Fruit fly (Drosophila melanogaster) ovary, adult (tissue): ENCODE results near the gene Mgat4b.
A peak's percentile ranks its signal among the peaks of the same experiment; 100 is the strongest.

ENCODE experiments used
- CG17801 ChIP-seq: fragments of 200-800 bp; optimal IDR thresholded peaks from 2 replicates; lab custom pipeline; 2019; ENCODE audit warnings: missing biosample characterization, mild to moderate bottlenecking, missing genetic modification characterization, moderate library complexity; ENCODE audit not compliant: partially characterized antibody

Gene Mgat4b

DNA sequence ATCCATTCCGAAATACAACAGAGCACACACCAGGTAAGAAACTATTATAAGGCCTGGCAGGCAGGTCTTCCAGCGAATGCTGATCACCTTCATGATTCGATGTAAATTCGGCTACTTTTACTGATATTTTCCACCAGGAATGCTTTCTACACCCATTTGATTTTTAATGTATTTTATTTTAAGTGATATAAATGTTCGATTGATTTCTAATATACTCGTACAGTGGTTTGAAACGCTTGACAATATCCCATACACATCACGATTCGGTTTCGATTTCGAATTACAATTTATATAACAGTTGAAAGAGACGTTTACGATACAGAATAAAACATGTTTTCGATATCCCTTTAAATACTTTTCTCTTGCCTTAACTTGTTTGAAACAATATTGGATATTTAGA is at the start of gene Mgat4b:
TSS of gene Mgat4b (minus strand) at position 101 of the 400 bp plus-strand sequence.
- no peak for TF ChIP-seq CG17801 (GFP tag; lab: Kevin White, UChicago)

DNA sequence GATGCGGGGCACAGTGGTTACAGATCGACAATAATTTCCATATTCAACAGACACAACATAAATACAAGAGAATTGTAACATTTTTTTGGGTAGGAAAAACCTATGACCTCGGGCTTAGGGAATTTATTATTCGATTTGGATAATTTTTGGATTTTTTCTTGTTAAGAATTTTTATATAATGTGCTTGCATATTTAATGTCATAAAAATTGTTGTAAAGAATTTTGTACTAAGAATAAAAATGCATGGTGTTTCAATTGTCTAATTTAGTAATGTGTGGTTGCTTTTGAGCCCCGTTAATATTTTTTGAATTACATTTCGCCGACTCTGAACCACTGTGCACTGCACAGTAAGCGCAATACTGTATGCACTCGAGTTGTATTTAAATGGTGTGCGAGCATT is 47.6 kb upstream of the Mgat4b start:
- TF ChIP-seq CG17801 (GFP tag; lab: Kevin White, UChicago), result no peak

DNA sequence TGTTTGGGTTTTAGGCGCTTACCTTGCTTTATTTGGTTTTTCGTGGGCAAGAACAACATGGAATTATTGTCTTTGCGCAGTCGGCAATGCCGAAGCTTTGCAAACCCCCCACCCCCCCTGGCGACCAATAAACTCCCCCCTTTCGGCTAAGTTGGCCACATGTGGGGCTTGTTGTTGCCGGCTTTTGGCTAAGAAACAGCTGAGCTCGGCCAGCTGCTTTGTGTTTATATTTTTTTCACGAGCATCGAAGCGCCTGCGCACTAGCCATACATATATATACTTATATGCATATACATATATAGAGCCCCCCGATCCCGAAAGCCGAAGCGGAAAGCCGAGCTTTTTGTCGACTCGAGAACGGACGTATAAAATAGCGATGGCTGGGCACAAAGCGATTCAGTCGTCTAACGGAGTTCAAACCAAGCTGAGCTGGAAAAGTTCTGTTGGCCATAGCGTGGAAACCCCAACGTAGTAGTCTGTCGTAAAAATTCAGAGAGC is 35.7 kb upstream of the Mgat4b start, which contains the start of gene CG17839:
TSS of gene CG17839 (plus strand) at position 413 of the 498 bp plus-strand sequence.
- no peak for TF ChIP-seq CG17801 (GFP tag; lab: Kevin White, UChicago)

DNA sequence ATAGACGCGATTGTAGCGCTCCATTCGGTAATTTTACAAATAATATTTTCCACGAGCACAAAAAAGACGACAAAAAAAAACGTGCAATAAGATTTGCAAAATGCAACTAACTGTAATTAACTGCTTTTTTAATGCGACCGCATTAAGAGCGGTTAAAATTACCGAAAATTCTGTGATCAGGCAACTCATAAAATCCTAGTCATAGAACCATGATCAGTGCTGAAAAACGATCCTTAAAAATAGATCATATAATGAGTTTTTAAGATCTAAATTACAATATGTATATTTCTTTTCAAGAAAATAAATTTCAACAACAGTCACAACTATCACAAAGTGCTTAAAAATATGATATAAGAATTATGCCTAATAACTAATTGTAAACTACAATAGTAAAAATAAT is 34.2 kb upstream of the Mgat4b start, which contains the start of gene gnu:
TSS of gene gnu (minus strand) at position 125 of the 400 bp plus-strand sequence.
- TF ChIP-seq CG17801 (GFP tag; lab: Kevin White, UChicago), result no peak

DNA sequence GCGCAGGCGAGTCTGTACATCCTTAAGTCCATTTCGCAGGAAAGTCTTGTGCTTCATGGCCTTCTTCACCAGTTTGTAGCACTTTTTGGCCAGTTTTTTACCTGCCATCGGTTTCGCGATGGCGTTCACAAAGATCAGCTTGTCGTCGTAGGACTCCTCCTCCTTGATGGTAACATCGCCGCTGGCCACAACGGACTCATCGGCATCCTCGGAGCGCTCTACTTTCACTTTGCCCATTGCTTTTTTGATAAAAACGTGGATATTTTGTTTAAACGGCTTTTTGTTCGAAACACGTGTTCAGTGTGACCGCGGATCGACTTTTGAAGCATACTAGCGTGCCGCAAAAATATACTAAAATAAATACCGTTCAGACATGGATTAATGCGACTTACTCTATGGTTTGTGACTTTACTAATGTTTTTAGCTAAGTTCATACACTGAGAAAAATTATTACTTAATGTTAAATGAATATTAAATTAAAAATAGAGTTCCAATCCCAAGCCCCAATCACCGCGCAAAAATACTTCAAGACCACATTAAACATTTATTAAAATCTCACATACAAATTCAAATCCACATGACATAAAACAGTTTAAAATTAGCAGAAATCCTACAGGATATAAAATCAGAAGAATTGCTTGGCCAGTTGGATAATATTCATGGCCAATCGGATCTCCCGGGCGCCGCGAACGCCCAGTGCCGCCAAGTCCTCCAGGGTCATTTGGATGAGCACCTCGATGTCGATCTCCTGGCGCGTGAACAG is 33.0 kb upstream of the Mgat4b start, which contains the start of gene NHP2:
TSS of gene NHP2 (minus strand) at position 315 of the 763 bp plus-strand sequence.
- TF ChIP-seq CG17801 (GFP tag; lab: Kevin White, UChicago), result peak; percentile 53

DNA sequence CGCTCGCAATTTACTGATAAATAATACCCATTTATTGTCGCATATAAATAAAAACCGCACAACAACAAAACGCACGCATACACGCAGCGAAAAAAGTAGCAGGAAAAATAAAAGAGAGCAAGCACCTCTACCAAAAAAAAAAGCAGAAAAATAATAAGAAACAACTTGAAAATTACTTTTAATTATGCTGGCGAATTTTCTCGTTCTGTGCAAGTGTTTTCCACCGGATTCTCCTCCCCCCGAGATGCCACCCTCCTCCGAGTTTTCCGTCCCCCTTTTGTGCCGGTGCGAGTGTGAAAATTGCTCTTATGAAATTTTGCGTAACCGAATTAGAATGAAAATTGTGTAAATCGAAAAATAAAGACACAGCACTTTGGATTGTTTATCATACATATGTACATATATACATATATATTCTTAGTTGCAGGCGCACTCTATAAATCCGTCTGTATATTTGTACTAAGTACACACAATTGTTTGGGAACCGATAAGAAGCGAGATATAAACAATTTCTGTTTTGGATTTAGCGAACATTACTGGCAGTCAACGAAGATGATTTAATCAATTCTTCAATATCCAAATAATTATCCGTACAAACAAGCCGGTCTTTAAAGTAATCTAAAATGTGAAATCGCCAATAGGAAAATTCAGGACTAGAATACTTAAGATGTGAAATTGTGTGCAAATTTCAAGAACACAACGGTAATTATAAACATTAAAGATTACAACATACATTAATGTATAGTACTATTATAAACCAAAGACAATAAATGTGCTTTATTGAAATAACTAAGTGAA is 22.0 kb upstream of the Mgat4b start:
- TF ChIP-seq CG17801 (GFP tag; lab: Kevin White, UChicago), result no peak

DNA sequence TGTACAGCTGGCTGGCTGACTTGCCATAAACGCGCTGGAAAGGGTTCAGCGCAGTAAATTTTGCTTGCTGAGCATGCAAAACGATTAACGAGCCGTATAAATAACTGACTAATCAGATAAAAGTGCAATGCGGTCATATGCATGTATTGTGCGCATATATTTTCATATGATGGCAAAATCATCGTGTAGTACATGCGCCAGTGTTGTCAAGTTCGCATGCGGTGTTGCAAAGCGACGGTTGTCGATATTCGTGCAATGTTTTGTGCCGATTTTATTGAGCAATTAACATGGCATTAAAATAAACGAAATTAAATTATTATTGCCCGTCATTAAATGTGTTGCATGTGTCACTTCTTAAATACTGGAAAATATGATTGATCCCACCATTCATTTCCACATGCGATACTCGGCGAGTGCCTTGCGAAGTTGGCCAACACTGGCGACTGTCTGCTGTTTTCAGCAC is 21.1 kb upstream of the Mgat4b start:
- TF ChIP-seq CG17801 (GFP tag; lab: Kevin White, UChicago), result peak; percentile 73

DNA sequence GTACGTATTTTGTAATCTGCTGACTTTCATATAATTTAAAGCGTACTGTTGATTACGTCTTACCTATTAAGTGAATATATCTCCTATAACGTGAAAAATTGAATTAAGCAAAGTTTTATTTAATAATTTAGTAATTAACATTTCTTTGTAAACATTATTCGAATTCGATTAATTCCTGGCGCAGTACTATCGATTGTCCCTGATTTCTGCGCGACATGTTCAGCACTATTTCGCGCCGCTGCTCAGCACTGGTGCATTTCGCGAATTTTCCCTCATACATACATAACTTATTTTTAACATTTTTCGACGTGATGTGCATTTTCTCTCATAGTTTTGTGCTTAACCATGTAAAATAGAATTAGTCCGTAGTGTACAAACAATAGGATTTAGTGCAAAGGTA is 20.6 kb upstream of the Mgat4b start, which contains the start of gene Helz:
TSS of gene Helz (plus strand) at position 260 of the 400 bp plus-strand sequence.
- TF ChIP-seq CG17801 (GFP tag; lab: Kevin White, UChicago), result peak; percentile 2

DNA sequence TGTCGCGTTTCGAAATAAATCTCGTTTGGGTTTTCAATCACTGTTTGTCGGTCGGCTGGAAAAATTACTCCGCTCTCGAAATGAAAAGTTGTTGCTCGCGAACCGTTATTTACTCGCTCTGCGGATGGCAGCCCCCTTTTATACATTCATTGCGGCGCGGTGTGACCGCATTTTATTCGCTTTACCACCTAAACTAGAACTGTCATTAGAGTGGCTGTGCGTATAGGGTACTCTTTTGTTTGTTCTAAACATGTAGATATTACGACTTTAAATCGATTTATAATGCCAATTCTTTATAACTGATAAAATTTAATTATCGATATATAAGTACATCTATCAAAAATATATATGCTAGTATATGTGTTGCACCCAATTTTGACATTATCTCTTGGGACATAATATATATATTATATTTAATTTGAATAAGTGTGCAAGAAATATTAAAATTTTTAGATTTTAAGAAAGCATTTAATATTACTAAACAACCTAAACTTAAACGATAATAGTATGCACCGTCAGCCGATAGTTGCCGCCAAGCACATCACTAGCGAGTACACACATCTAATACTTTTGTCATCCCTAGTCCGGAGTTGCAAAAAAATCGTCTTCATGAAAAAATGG is 17.3 kb upstream of the Mgat4b start, which contains the start of the genes bmm and Tdrd3:
TSS of gene bmm (minus strand) at position 183 of the 621 bp plus-strand sequence.
TSS of gene Tdrd3 (plus strand) at position 562 of the 621 bp plus-strand sequence.
- TF ChIP-seq CG17801 (GFP tag; lab: Kevin White, UChicago), result peak; percentile 82

DNA sequence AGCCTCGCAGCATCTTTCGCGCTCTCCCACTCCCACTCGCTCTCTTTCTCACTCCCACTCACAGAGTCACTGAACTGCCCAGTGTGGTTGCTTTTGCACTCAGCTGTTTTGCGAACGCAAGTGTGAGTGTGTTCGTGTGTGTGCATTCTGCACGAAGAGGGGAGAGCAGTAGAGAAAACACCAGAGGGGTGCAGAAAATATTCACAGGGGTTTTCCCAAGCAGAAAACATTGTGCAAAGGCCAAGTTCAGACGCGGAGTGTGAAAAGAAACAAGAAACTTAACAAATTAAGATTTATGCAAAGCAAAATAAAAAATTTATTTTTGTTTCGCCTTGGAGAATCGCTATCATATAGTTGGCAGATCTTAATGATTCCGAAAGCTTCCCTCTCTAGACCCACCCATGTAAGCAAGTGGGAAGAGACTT is 16.4 kb upstream of the Mgat4b start:
- TF ChIP-seq CG17801 (GFP tag; lab: Kevin White, UChicago), result peak; percentile 87

DNA sequence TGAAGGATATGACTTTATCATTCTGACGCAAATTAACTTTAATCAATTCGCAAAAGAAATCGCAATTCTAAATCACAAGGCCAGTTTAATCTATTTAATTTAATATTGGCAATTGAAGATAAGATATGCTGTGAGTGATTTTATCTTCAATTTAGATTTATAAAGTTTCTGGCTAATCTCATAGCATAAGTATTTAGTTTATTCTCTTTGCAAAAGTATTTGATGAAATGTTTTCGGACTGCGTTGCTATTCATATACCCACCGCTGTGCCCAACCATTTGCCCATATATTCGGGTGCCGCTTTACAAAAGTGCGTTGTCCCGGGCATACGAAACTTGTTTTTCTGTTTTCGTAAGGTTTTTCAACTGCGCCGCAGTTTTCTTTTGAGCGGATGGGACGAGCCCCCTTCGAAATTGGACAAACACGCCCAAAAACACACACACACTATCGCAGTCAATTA is 15.9 kb upstream of the Mgat4b start:
- TF ChIP-seq CG17801 (GFP tag; lab: Kevin White, UChicago), result peak; percentile 5

DNA sequence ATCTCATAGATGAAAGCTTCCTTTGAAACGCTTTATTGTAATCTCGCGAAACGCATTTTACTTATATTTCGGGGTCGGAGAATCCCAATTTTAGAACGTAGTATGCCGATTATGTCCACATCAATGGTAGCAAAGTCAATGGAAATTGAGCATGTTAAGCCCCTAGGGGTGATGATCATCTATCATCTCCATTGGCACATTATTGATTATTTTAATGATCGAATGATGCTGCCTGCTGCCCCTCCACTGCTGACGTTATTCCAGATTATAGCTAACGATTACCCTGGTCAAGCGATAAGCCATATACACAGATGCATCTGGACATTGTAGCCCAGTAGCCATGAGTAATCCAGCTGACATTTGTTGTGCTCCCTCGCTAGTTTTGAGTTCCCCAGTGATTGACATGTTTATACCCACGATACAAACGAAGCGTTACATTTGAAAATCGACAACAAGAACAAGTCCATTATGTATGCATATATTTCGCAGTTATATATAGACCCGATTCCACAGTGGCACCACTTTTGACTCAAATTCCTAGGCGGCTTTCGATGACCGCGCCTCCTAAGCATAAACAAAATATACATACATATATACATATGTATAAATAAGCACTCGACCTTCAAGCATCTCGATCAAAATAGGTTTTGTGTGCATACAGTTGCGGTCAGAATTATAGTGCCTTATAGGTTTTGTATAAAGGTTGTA is 15.3 kb upstream of the Mgat4b start:
- TF ChIP-seq CG17801 (GFP tag; lab: Kevin White, UChicago), result no peak

DNA sequence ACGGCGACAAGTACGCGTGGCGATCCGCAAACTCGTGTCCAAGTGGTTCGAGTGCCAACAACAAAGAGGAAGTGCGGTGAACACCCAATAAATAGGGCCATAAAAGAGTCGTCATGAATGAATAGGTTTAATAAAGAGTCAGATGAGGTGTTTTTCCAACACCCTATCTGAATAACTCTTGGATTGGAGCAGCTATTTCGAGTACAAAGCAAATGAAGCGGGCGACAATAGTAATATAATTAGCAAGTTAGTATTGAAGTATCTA is 14.2 kb upstream of the Mgat4b start:
- TF ChIP-seq CG17801 (GFP tag; lab: Kevin White, UChicago), result no peak
